Worm (Caenorhabditis elegans) whole organism, young adult: Measurements from ENCODE around the gene F26F4.9.

ENCODE experiments used
- B0261.1 ChIP-seq: sonication (generic microtip); optimal IDR thresholded peaks from 2 replicates; lab custom pipeline; 2016; ENCODE audit warnings: mild to moderate bottlenecking, missing genetic modification characterization, moderate library complexity, missing compliant biosample characterization
- D2030.7 ChIP-seq: fragments of 200-800 bp; sonication (Bioruptor generic); IDR thresholded peaks from 2 replicates; pipeline ENCODE4 v1.3.6; 2022; ENCODE audit warnings: missing genetic modification reagents, missing genetic modification characterization, missing compliant biosample characterization
- F22D6.2 ChIP-seq: sonication (generic microtip); optimal IDR thresholded peaks from 2 replicates; lab custom pipeline; 2016; ENCODE audit warnings: mild to moderate bottlenecking, missing genetic modification characterization, missing compliant biosample characterization
- F37B4.10 ChIP-seq: fragments of 200-800 bp; sonication (Bioruptor generic); IDR thresholded peaks from 2 replicates; pipeline ENCODE4 v1.3.6; 2022; ENCODE audit warnings: missing genetic modification characterization, missing compliant biosample characterization
- F49E8.2 ChIP-seq: sonication (generic microtip); optimal IDR thresholded peaks from 3 replicates; lab custom pipeline; 2017; ENCODE audit warnings: missing genetic modification characterization, mild to moderate bottlenecking, missing compliant biosample characterization, antibody characterized with exemption, moderate library complexity; ENCODE audit not compliant: insufficient read depth
- F57A8.1 ChIP-seq: fragments of 200-800 bp; sonication (Bioruptor generic); optimal IDR thresholded peaks from 2 replicates; lab custom pipeline; 2018; ENCODE audit warnings: mild to moderate bottlenecking, missing genetic modification characterization, moderate library complexity, missing compliant biosample characterization
- K12H6.12 ChIP-seq: fragments of 200-800 bp; sonication (Bioruptor generic); optimal IDR thresholded peaks from 2 replicates; lab custom pipeline; 2018; ENCODE audit warnings: mild to moderate bottlenecking, missing genetic modification characterization, missing compliant biosample characterization
- Y67H2A.10 ChIP-seq: fragments of 200-800 bp; sonication (Bioruptor generic); conservative IDR thresholded peaks from 2 replicates; pipeline ENCODE4 v1.3.6; 2022; ENCODE audit warnings: missing genetic modification reagents, missing genetic modification characterization, missing compliant biosample characterization
- Y79H2A.3 ChIP-seq: fragments of 200-800 bp; sonication (Bioruptor generic); conservative IDR thresholded peaks from 2 replicates; pipeline ENCODE4 v1.3.6; 2022; ENCODE audit warnings: missing genetic modification reagents, missing genetic modification characterization, missing compliant biosample characterization
- Y95B8A.8 ChIP-seq: fragments of 200-800 bp; sonication (Bioruptor generic); IDR thresholded peaks from 2 replicates; pipeline ENCODE4 v1.3.6; 2022; ENCODE audit warnings: missing genetic modification reagents, missing genetic modification characterization, missing compliant biosample characterization
- aptf-3 ChIP-seq: fragments of 200-800 bp; sonication (Bioruptor generic); IDR thresholded peaks from 2 replicates; pipeline ENCODE4 v1.3.6; 2022; ENCODE audit warnings: missing genetic modification characterization, missing compliant biosample characterization
- athp-1 ChIP-seq: sonication (generic microtip); optimal IDR thresholded peaks from 2 replicates; lab custom pipeline; 2017; ENCODE audit warnings: mild to moderate bottlenecking, missing genetic modification characterization, missing compliant biosample characterization
- bed-2 ChIP-seq: fragments of 200-800 bp; sonication (Bioruptor generic); IDR thresholded peaks from 2 replicates; pipeline ENCODE4 v1.3.6; 2022; ENCODE audit warnings: missing genetic modification reagents, missing genetic modification characterization, missing compliant biosample characterization
- cebp-1 ChIP-seq, 2 experiments: fragments of 200-800 bp in 1 of 2; sonication (Bioruptor generic) in 1 of 2; sonication (generic microtip) in 1 of 2; IDR thresholded peaks in 1 of 2; optimal IDR thresholded peaks in 1 of 2; 2 replicates each; pipeline versions ENCODE4 v1.3.6 to Lab custom; 2017 to 2022; ENCODE audit warnings: missing compliant biosample characterization in 2 of 2, missing genetic modification characterization in 2 of 2, mild to moderate bottlenecking in 1 of 2, missing genetic modification reagents in 1 of 2, moderate library complexity in 1 of 2
- ceh-27 ChIP-seq: fragments of 200-800 bp; sonication (Bioruptor generic); optimal IDR thresholded peaks from 2 replicates; lab custom pipeline; 2018; ENCODE audit warnings: mild to moderate bottlenecking, missing genetic modification characterization, moderate library complexity, missing compliant biosample characterization
- chd-7 ChIP-seq: sonication (generic microtip); optimal IDR thresholded peaks from 2 replicates; lab custom pipeline; 2016; ENCODE audit warnings: mild to moderate bottlenecking, missing genetic modification characterization, moderate library complexity, missing compliant biosample characterization
- dox-1 ChIP-seq: fragments of 200-800 bp; sonication (Bioruptor generic); IDR thresholded peaks from 2 replicates; pipeline ENCODE4 v1.3.6; 2022; ENCODE audit warnings: missing genetic modification reagents, missing genetic modification characterization, missing compliant biosample characterization
- dpff-1 ChIP-seq: sonication (generic microtip); optimal IDR thresholded peaks from 2 replicates; lab custom pipeline; 2017; ENCODE audit warnings: mild to moderate bottlenecking, missing genetic modification characterization, missing compliant biosample characterization
- fkh-3 ChIP-seq: sonication (generic microtip); optimal IDR thresholded peaks from 2 replicates; lab custom pipeline; 2016; ENCODE audit warnings: mild to moderate bottlenecking, missing genetic modification characterization, missing compliant biosample characterization
- hrde-1 ChIP-seq: sonication (generic microtip); optimal IDR thresholded peaks from 2 replicates; lab custom pipeline; 2016; ENCODE audit warnings: missing genetic modification characterization, mild to moderate bottlenecking, missing compliant biosample characterization, moderate library complexity, missing genotype, missing genetic modification reagents, borderline replicate concordance
- hsf-1 ChIP-seq: fragments of 200-800 bp; sonication (Bioruptor generic); IDR thresholded peaks from 2 replicates; pipeline ENCODE4 v1.3.6; 2022; ENCODE audit warnings: missing genetic modification reagents, missing genetic modification characterization, missing compliant biosample characterization
- let-607 ChIP-seq, 2 experiments: fragments of 200-800 bp in 1 of 2; sonication (Bioruptor generic) in 1 of 2; sonication (generic microtip) in 1 of 2; optimal IDR thresholded peaks; 2 replicates each; lab custom pipeline; 2016 to 2018; ENCODE audit warnings: mild to moderate bottlenecking in 2 of 2, missing compliant biosample characterization in 2 of 2, missing genetic modification characterization in 2 of 2, moderate library complexity in 2 of 2, missing genotype in 1 of 2
- lin-26 ChIP-seq: fragments of 200-800 bp; sonication (Bioruptor generic); IDR thresholded peaks from 2 replicates; pipeline ENCODE4 v1.3.6; 2022; ENCODE audit warnings: missing genetic modification reagents, missing genetic modification characterization, missing compliant biosample characterization
- lin-40 ChIP-seq: sonication (generic microtip); optimal IDR thresholded peaks from 2 replicates; lab custom pipeline; 2016; ENCODE audit warnings: missing genetic modification characterization, mild to moderate bottlenecking, missing compliant biosample characterization, missing genotype, missing genetic modification reagents
- madf-6 ChIP-seq: fragments of 200-800 bp; sonication (Bioruptor generic); IDR thresholded peaks from 2 replicates; pipeline ENCODE4 v1.3.6; 2022; ENCODE audit warnings: missing genetic modification reagents, missing genetic modification characterization, missing compliant biosample characterization
- madf-8 ChIP-seq: fragments of 200-800 bp; sonication (Bioruptor generic); conservative IDR thresholded peaks from 2 replicates; pipeline ENCODE4 v1.3.6; 2022; ENCODE audit warnings: missing genetic modification reagents, missing genetic modification characterization, missing compliant biosample characterization
- mcd-1 ChIP-seq: fragments of 200-800 bp; sonication (Bioruptor generic); IDR thresholded peaks from 2 replicates; pipeline ENCODE4 v1.3.6; 2022; ENCODE audit warnings: missing genetic modification reagents, missing genetic modification characterization, missing compliant biosample characterization
- mxl-1 ChIP-seq: sonication (generic microtip); optimal IDR thresholded peaks from 2 replicates; lab custom pipeline; 2016; ENCODE audit warnings: missing genetic modification characterization, missing compliant biosample characterization
- nfya-1 ChIP-seq: sonication (generic microtip); optimal IDR thresholded peaks from 2 replicates; lab custom pipeline; 2017; ENCODE audit warnings: antibody characterized with exemption, missing compliant biosample characterization, missing genetic modification characterization, borderline replicate concordance; ENCODE audit not compliant: insufficient read depth
- nfyb-1 ChIP-seq: fragments of 200-800 bp; sonication (Bioruptor generic); IDR thresholded peaks from 2 replicates; pipeline ENCODE4 v1.3.6; 2022; ENCODE audit warnings: missing genetic modification reagents, missing genetic modification characterization, missing compliant biosample characterization
- nhr-80 ChIP-seq: sonication (generic microtip); optimal IDR thresholded peaks from 2 replicates; lab custom pipeline; 2016; ENCODE audit warnings: missing genetic modification characterization, missing compliant biosample characterization
- pbrm-1 ChIP-seq: fragments of 200-800 bp; sonication (Bioruptor generic); IDR thresholded peaks from 2 replicates; pipeline ENCODE4 v1.3.6; 2022; ENCODE audit warnings: missing genetic modification reagents, missing genetic modification characterization, missing compliant biosample characterization
- pha-4 ChIP-seq: fragments of 150-350 bp; sonication (generic microtip); optimal IDR thresholded peaks from 2 replicates; lab custom pipeline; 2014; ENCODE audit warnings: missing biosample characterization, missing genetic modification reagents, missing genetic modification characterization
- rec-8 ChIP-seq, 2 experiments: sonication (generic microtip); optimal IDR thresholded peaks; 2 replicates each; lab custom pipeline; 2016; ENCODE audit warnings: mild to moderate bottlenecking in 2 of 2, missing genetic modification characterization in 2 of 2, missing genetic modification reagents in 2 of 2, missing genotype in 2 of 2, missing biosample characterization in 1 of 2, missing compliant biosample characterization in 1 of 2, moderate library complexity in 1 of 2
- repo-1 ChIP-seq: sonication (generic microtip); optimal IDR thresholded peaks from 2 replicates; lab custom pipeline; 2017; ENCODE audit warnings: mild to moderate bottlenecking, missing genetic modification characterization, missing compliant biosample characterization
- rpc-1 ChIP-seq, 2 experiments: fragments of 150-350 bp in 1 of 2; sonication (generic microtip) in 1 of 2; optimal IDR thresholded peaks; 2 replicates each; lab custom pipeline; 2014 to 2018; ENCODE audit warnings: missing biosample characterization in 1 of 2, missing genetic modification characterization in 1 of 2, missing genetic modification reagents in 1 of 2, missing genotype in 1 of 2
- snpc-1.3 ChIP-seq: sonication (generic microtip); optimal IDR thresholded peaks from 2 replicates; lab custom pipeline; 2017; ENCODE audit warnings: missing genetic modification characterization, mild to moderate bottlenecking, missing compliant biosample characterization, antibody characterized with exemption, moderate library complexity, missing genotype, missing genetic modification reagents; ENCODE audit not compliant: insufficient read depth
- snpc-4 ChIP-seq, 5 experiments: fragments of 150-350 bp in 1 of 5; sonication (generic microtip) in 4 of 5; optimal IDR thresholded peaks; 2 replicates each; lab custom pipeline; 2014 to 2018; ENCODE audit warnings: missing genetic modification characterization in 5 of 5, missing biosample characterization in 3 of 5, antibody characterized with exemption in 2 of 5, mild to moderate bottlenecking in 2 of 5, missing compliant biosample characterization in 2 of 5, missing genotype in 2 of 5, moderate library complexity in 2 of 5, missing genetic modification reagents in 1 of 5
- tbp1 ChIP-seq: fragments of 200-800 bp; sonication (Bioruptor generic); optimal IDR thresholded peaks from 2 replicates; lab custom pipeline; 2018; ENCODE audit warnings: mild to moderate bottlenecking, missing genetic modification characterization, missing compliant biosample characterization
- unc-130 ChIP-seq: sonication (generic microtip); optimal IDR thresholded peaks from 2 replicates; lab custom pipeline; 2016; ENCODE audit warnings: missing genetic modification reagents, missing genetic modification characterization, missing compliant biosample characterization
- unc-62 ChIP-seq: fragments of 150-350 bp; optimal IDR thresholded peaks from 2 replicates; lab custom pipeline; 2014; ENCODE audit warnings: missing biosample characterization, missing genetic modification reagents, missing genetic modification characterization
- zim-3 ChIP-seq: sonication (generic microtip); optimal IDR thresholded peaks from 2 replicates; lab custom pipeline; 2017; ENCODE audit warnings: mild to moderate bottlenecking, missing genetic modification characterization, moderate library complexity, missing compliant biosample characterization
- ztf-18 ChIP-seq: sonication (generic microtip); optimal IDR thresholded peaks from 2 replicates; lab custom pipeline; 2016; ENCODE audit warnings: missing genotype, mild to moderate bottlenecking, missing genetic modification characterization, missing compliant biosample characterization
- ztf-3 ChIP-seq: fragments of 200-800 bp; sonication (Bioruptor generic); optimal IDR thresholded peaks from 2 replicates; lab custom pipeline; 2018; ENCODE audit warnings: mild to moderate bottlenecking, missing genetic modification characterization, missing compliant biosample characterization
- ztf-6 ChIP-seq: fragments of 200-800 bp; sonication (Bioruptor generic); IDR thresholded peaks from 2 replicates; pipeline ENCODE4 v1.3.6; 2022; ENCODE audit warnings: missing genetic modification reagents, missing genetic modification characterization, missing compliant biosample characterization

Gene F26F4.9

DNA sequence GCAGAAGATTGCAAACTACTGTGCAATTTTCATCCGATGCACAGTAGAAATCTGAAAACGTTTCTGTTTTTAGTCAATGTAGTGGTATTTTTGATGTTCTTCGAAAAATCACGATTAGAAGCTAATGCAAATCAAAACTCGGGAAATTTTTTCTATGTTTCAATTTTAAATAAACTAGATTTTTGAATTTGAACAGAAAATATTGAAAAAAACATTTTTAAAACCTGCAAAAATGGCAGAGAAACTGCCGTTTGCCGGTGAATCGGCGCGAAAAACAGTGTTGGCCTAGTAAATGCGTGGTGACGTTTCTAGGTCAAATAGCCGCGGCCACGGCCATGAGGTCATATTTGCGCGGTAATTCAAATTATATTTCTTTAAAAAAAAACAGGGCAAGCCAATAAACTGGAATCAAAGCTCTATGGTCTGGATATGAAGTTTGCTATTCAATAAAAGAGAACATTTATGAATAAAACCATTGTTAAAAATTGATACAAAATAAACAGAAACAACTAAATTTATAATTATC lies 17.9 kb upstream of the F26F4.9 start, which contains the start of gene set-2 (continued):
- TF ChIP-seq F57A8.1 (GFP tag; lab: Kevin White, UChicago) (no peak), ztf-6 (GFP tag; lab: Robert Waterston, UW) (no peak), madf-6 (GFP tag; lab: Robert Waterston, UW) (peak; percentile 88), dox-1 (GFP tag; lab: Robert Waterston, UW) (peak; percentile 90), athp-1 (tag; lab: Kevin White, UChicago) (peak; percentile 75), Y79H2A.3 (no peak), F22D6.2 (tag; lab: Kevin White, UChicago) (peak; percentile 43), snpc-4 (GFP tag; optimal IDR thresholded peaks at IDR 0.05; lab: Kevin White, UChicago) (peak; percentile 16), snpc-4 (tag; optimal IDR thresholded peaks at IDR 0.05; lab: Kevin White, UChicago) (peak in 1 of 4 experiments; percentile 37), chd-7 (tag; lab: Kevin White, UChicago) (peak; percentile 19), Y67H2A.10 (peak; percentile 45; the same call in 1 of the 2 replicates), ceh-27 (GFP tag; lab: Kevin White, UChicago) (peak; percentile 88), nfyb-1 (peak; percentile 76), let-607 (tag; optimal IDR thresholded peaks at IDR 0.05; lab: Kevin White, UChicago) (peak in 1 of 2 experiments; percentile 32), ztf-3 (GFP tag; lab: Kevin White, UChicago) (no peak), rpc-1 (optimal IDR thresholded peaks at IDR 0.05; lab: Kevin White, UChicago) (no peak), rpc-1 (tag; optimal IDR thresholded peaks at IDR 0.05; lab: Kevin White, UChicago) (no peak), rec-8 (tag; optimal IDR thresholded peaks at IDR 0.05; lab: Kevin White, UChicago) (peak; percentile 52 to 80), unc-130 (GFP tag; lab: Kevin White, UChicago) (peak; percentile 95), hrde-1 (tag; lab: Kevin White, UChicago) (peak; percentile 45), F37B4.10 (GFP tag; lab: Robert Waterston, UW) (no peak), mcd-1 (GFP tag; lab: Robert Waterston, UW) (peak; percentile 83), aptf-3 (GFP tag; lab: Robert Waterston, UW) (no peak), hsf-1 (0 out of 2 replicates have a peak, but pooled peaks have one; percentile 19), pbrm-1 (peak; percentile 65; the same call in 1 of the 2 replicates), D2030.7 (GFP tag; lab: Robert Waterston, UW) (peak; percentile 80), lin-26 (GFP tag; lab: Robert Waterston, UW) (0 out of 2 replicates have a peak, but pooled peaks have one; percentile 39), pha-4 (no peak), repo-1 (tag; lab: Kevin White, UChicago) (no peak), lin-40 (tag; lab: Kevin White, UChicago) (peak; percentile 28), madf-8 (GFP tag; lab: Robert Waterston, UW) (peak; percentile 77), ztf-18 (tag; lab: Kevin White, UChicago) (peak; percentile 74), unc-62 (no peak), fkh-3 (no peak), dpff-1 (tag; lab: Kevin White, UChicago) (no peak), bed-2 (GFP tag; lab: Robert Waterston, UW) (peak; percentile 92), cebp-1 (GFP tag; IDR thresholded peaks at IDR 0.05; lab: Robert Waterston, UW) (no peak), cebp-1 (tag; optimal IDR thresholded peaks at IDR 0.05; lab: Kevin White, UChicago) (peak; percentile 67), nhr-80 (tag; lab: Kevin White, UChicago) (peak; percentile 30), tbp1 (GFP tag; lab: Kevin White, UChicago) (peak; percentile 48), snpc-1.3 (tag; lab: Kevin White, UChicago) (peak; percentile 60), F49E8.2 (tag; lab: Kevin White, UChicago) (no peak), zim-3 (tag; lab: Kevin White, UChicago) (no peak), K12H6.12 (tag; lab: Kevin White, UChicago) (peak; percentile 59), mxl-1 (tag; lab: Kevin White, UChicago) (no peak), B0261.1 (tag; lab: Kevin White, UChicago) (no peak), nfya-1 (tag; lab: Kevin White, UChicago) (no peak), Y95B8A.8 (peak; percentile 89)
